Fruit fly (Drosophila melanogaster) whole organism, wandering third instar larva: ENCODE results near the gene Sil1.

Source experiments
- Abd-B ChIP-seq: fragments of >200 bp; optimal IDR thresholded peaks from 2 replicates; lab custom pipeline; 2017; ENCODE audit warnings: missing biosample characterization, missing genetic modification characterization
- CG32264 ChIP-seq: fragments of 200-800 bp; sonication (Bioruptor generic); optimal IDR thresholded peaks from 2 replicates; lab custom pipeline; 2016; ENCODE audit warnings: missing biosample characterization, missing genetic modification characterization
- CG9705 ChIP-seq: fragments of 200-800 bp; sonication (Bioruptor generic); optimal IDR thresholded peaks from 2 replicates; lab custom pipeline; 2018; ENCODE audit warnings: missing biosample characterization, mild to moderate bottlenecking, missing genetic modification characterization
- CrebA ChIP-seq: fragments of 200-800 bp; sonication (Bioruptor generic); optimal IDR thresholded peaks from 2 replicates; lab custom pipeline; 2016; ENCODE audit warnings: missing biosample characterization, mild to moderate bottlenecking, missing genetic modification characterization, borderline replicate concordance
- Dfd ChIP-seq: fragments of >200 bp; optimal IDR thresholded peaks from 2 replicates; lab custom pipeline; 2017; ENCODE audit warnings: missing biosample characterization, missing genetic modification characterization
- Dif ChIP-seq: fragments of 200-275, 200-300 bp; sonication (Bioruptor generic); optimal IDR thresholded peaks from 2 replicates; lab custom pipeline; 2018; ENCODE audit warnings: missing biosample characterization, missing genetic modification characterization; ENCODE audit not compliant: partially characterized antibody
- GATAd ChIP-seq: sonication (Bioruptor generic); optimal IDR thresholded peaks from 2 replicates; lab custom pipeline; 2016; ENCODE audit warnings: missing biosample characterization, missing genetic modification characterization
- HLH106 ChIP-seq: fragments of 200-800 bp; optimal IDR thresholded peaks from 3 replicates; lab custom pipeline; 2019; ENCODE audit warnings: missing biosample characterization, mild to moderate bottlenecking, missing genetic modification characterization, moderate library complexity
- Hnf4 ChIP-seq: fragments of 200-800 bp; sonication (Bioruptor generic); optimal IDR thresholded peaks from 2 replicates; lab custom pipeline; 2016; ENCODE audit warnings: missing biosample characterization, mild to moderate bottlenecking, missing genetic modification characterization
- Hr78 ChIP-seq: fragments of >200 bp; optimal IDR thresholded peaks from 2 replicates; lab custom pipeline; 2017; ENCODE audit warnings: missing biosample characterization, missing genetic modification characterization
- Hr83 ChIP-seq: fragments of 200-300 bp; sonication (Bioruptor generic); optimal IDR thresholded peaks from 2 replicates; lab custom pipeline; 2016; ENCODE audit warnings: missing biosample characterization, mild to moderate bottlenecking, missing genetic modification characterization, moderate library complexity; ENCODE audit not compliant: poor library complexity, severe bottlenecking
- Jra ChIP-seq: sonication (Bioruptor generic); optimal IDR thresholded peaks from 2 replicates; lab custom pipeline; 2016; ENCODE audit warnings: missing biosample characterization, missing genetic modification characterization
- Mio ChIP-seq: sonication (Bioruptor generic); optimal IDR thresholded peaks from 2 replicates; lab custom pipeline; 2016; ENCODE audit warnings: missing biosample characterization, missing genetic modification characterization
- Myc ChIP-seq: fragments of >200 bp; optimal IDR thresholded peaks from 2 replicates; lab custom pipeline; 2017
- N ChIP-seq: fragments of >200 bp; optimal IDR thresholded peaks from 2 replicates; lab custom pipeline; 2018; ENCODE audit warnings: missing biosample characterization, missing external identifiers, missing genetic modification characterization
- OdsH ChIP-seq: fragments of 200-800 bp; sonication (Bioruptor generic); optimal IDR thresholded peaks from 2 replicates; lab custom pipeline; 2016; ENCODE audit warnings: missing biosample characterization, mild to moderate bottlenecking, missing genetic modification characterization
- Rel ChIP-seq, 2 experiments: fragments of 200-800 bp; sonication (Bioruptor generic) in 1 of 2; optimal IDR thresholded peaks; 2 replicates in 1 of 2; 3 replicates in 1 of 2; lab custom pipeline; 2016 to 2019; ENCODE audit warnings: mild to moderate bottlenecking in 2 of 2, missing biosample characterization in 2 of 2, missing genetic modification characterization in 2 of 2, moderate library complexity in 1 of 2
- Sp1 ChIP-seq: fragments of 200-800 bp; sonication (Bioruptor generic); optimal IDR thresholded peaks from 3 replicates; lab custom pipeline; 2019; ENCODE audit warnings: missing biosample characterization, mild to moderate bottlenecking, missing genetic modification characterization, moderate library complexity
- Vsx2 ChIP-seq: fragments of 200-300, 225-300 bp; sonication (Bioruptor generic); optimal IDR thresholded peaks from 2 replicates; lab custom pipeline; 2018; ENCODE audit warnings: missing biosample characterization, missing genetic modification characterization; ENCODE audit not compliant: partially characterized antibody
- br ChIP-seq: fragments of 200-800 bp; sonication (Bioruptor generic); optimal IDR thresholded peaks from 2 replicates; lab custom pipeline; 2016; ENCODE audit warnings: missing biosample characterization, missing genetic modification characterization
- brk ChIP-seq: fragments of 200-800 bp; sonication (Bioruptor generic); optimal IDR thresholded peaks from 2 replicates; lab custom pipeline; 2016; ENCODE audit warnings: missing biosample characterization, mild to moderate bottlenecking, missing genetic modification characterization
- dl ChIP-seq, 2 experiments: fragments of 175-275, 200-275 bp in 1 of 2; fragments of 200-275 bp in 1 of 2; sonication (Bioruptor generic); optimal IDR thresholded peaks; lab custom pipeline; 2018; ENCODE audit warnings: mild to moderate bottlenecking in 2 of 2, missing biosample characterization in 2 of 2, missing genetic modification characterization in 2 of 2, moderate library complexity in 2 of 2; ENCODE audit not compliant: partially characterized antibody in 2 of 2, insufficient read depth in 1 of 2
- dmrt93B ChIP-seq: fragments of 200-800 bp; sonication (Bioruptor generic); optimal IDR thresholded peaks from 2 replicates; lab custom pipeline; 2018; ENCODE audit warnings: missing biosample characterization, mild to moderate bottlenecking, missing genetic modification characterization
- dsf ChIP-seq: sonication (Bioruptor generic); optimal IDR thresholded peaks from 2 replicates; lab custom pipeline; 2016; ENCODE audit warnings: missing biosample characterization, missing genetic modification characterization, borderline replicate concordance
- ey ChIP-seq: fragments of 200-800 bp; sonication (Bioruptor generic); optimal IDR thresholded peaks from 2 replicates; lab custom pipeline; 2016; ENCODE audit warnings: missing biosample characterization, missing genetic modification characterization
- foxo ChIP-seq, 2 experiments: fragments of 200-800 bp; sonication (Bioruptor generic); optimal IDR thresholded peaks; 2 replicates in 1 of 2; 3 replicates in 1 of 2; lab custom pipeline; 2016 to 2017; ENCODE audit warnings: missing biosample characterization in 2 of 2, missing genetic modification characterization in 2 of 2
- fru ChIP-seq: fragments of 200-800 bp; sonication (Bioruptor generic); optimal IDR thresholded peaks from 3 replicates; lab custom pipeline; 2016; ENCODE audit warnings: missing biosample characterization, mild to moderate bottlenecking, missing genetic modification characterization
- h ChIP-seq: fragments of 200-800 bp; sonication (Bioruptor generic); optimal IDR thresholded peaks from 3 replicates; lab custom pipeline; 2016; ENCODE audit warnings: missing biosample characterization, mild to moderate bottlenecking, missing genetic modification characterization
- jim ChIP-seq: fragments of 175-275, 200-325 bp; sonication (Bioruptor generic); optimal IDR thresholded peaks from 2 replicates; lab custom pipeline; 2016; ENCODE audit warnings: missing biosample characterization, mild to moderate bottlenecking, missing genetic modification characterization
- lola ChIP-seq: fragments of >200 bp; optimal IDR thresholded peaks from 2 replicates; lab custom pipeline; 2017; ENCODE audit warnings: missing biosample characterization, missing genetic modification characterization
- pan ChIP-seq: fragments of >200 bp; optimal IDR thresholded peaks from 2 replicates; lab custom pipeline; 2017
- psq ChIP-seq: fragments of 200-800 bp; sonication (Bioruptor generic); optimal IDR thresholded peaks from 3 replicates; lab custom pipeline; 2017; ENCODE audit warnings: missing biosample characterization, mild to moderate bottlenecking, missing genetic modification characterization, moderate library complexity
- rgr ChIP-seq: fragments of 200-800 bp; sonication (Bioruptor generic); optimal IDR thresholded peaks from 3 replicates; lab custom pipeline; 2016; ENCODE audit warnings: missing biosample characterization, mild to moderate bottlenecking, missing genetic modification characterization
- sage ChIP-seq: fragments of 200-800 bp; sonication (Bioruptor generic); optimal IDR thresholded peaks from 2 replicates; lab custom pipeline; 2016; ENCODE audit warnings: missing biosample characterization, mild to moderate bottlenecking, missing genetic modification characterization
- sv ChIP-seq: fragments of 200-800 bp; sonication (Bioruptor generic); optimal IDR thresholded peaks from 3 replicates; lab custom pipeline; 2016; ENCODE audit warnings: missing biosample characterization, missing genetic modification characterization
- tai ChIP-seq: sonication (Bioruptor generic); optimal IDR thresholded peaks from 2 replicates; lab custom pipeline; 2016; ENCODE audit warnings: missing biosample characterization, missing genetic modification characterization
- usp ChIP-seq: fragments of >200 bp; optimal IDR thresholded peaks from 2 replicates; lab custom pipeline; 2017; ENCODE audit warnings: missing biosample characterization, missing genetic modification characterization
- woc ChIP-seq: sonication (Bioruptor generic); optimal IDR thresholded peaks from 2 replicates; lab custom pipeline; 2016; ENCODE audit warnings: missing biosample characterization, mild to moderate bottlenecking, missing genetic modification characterization

Gene Sil1

dm6 chr3R:25207405-25208003 is 27.8 kb downstream of the Sil1 start (continued):
- no peak for TF ChIP-seq Abd-B (GFP tag; lab: Kevin White, UChicago)
- TF ChIP-seq Hr83 (GFP tag; lab: Kevin White, UChicago): no peak
- TF ChIP-seq N (GFP tag; lab: Kevin White, UChicago): no peak
- peak; percentile 20 for TF ChIP-seq tai
- peak; percentile 50 for TF ChIP-seq br (GFP tag; lab: Kevin White, UChicago)
- peak; percentile 78 for TF ChIP-seq rgr (GFP tag; lab: Kevin White, UChicago)
- no peak for TF ChIP-seq dl (GFP tag; optimal IDR thresholded peaks at IDR 0.05; lab: Kevin White, UChicago; ENCODE audit: insufficient read depth in 1 of 2, partially characterized antibody in 2 of 2)
- peak; percentile 65 for TF ChIP-seq psq (GFP tag; lab: Kevin White, UChicago)
- TF ChIP-seq dmrt93B (GFP tag; lab: Kevin White, UChicago): peak; percentile 45

DNA sequence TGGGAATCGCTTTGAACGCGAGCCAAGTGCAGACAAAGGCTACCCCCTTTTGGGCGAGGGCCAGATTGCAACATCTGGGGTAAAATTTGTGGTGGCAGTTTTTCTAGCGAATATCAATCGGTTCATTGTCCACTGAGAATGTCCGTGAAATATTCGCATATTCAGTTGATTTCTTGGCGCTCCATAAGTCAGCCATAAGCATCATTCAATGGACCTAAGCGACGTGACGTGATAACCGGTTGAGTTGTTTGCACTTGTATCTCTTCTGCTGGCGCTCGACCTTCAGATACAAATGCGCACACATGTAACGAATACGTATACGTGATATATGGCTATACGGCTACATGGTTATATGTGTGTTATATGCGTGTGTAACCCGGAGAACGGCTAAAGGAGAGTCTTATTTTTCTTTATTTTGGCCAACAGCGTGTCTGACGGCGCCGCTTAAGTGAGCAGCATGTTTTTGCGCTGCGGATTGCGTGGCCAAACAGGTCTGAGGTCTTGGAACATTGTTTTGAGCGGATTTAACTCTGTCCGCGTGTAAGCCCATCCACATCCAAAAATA is 29.8 kb downstream of the Sil1 start:
- no peak for TF ChIP-seq lola (GFP tag; lab: Kevin White, UChicago)
- no peak for TF ChIP-seq usp (GFP tag; lab: Kevin White, UChicago)
- no peak for TF ChIP-seq Mio (GFP tag; lab: Kevin White, UChicago)
- no peak for TF ChIP-seq CG32264
- TF ChIP-seq Dfd (GFP tag; lab: Kevin White, UChicago): no peak
- no peak for TF ChIP-seq Rel (GFP tag; optimal IDR thresholded peaks at IDR 0.05; lab: Kevin White, UChicago)
- no peak for TF ChIP-seq Rel (tag; optimal IDR thresholded peaks at IDR 0.05; lab: Kevin White, UChicago)
- TF ChIP-seq sv (GFP tag; lab: Kevin White, UChicago): no peak
- TF ChIP-seq Abd-B (GFP tag; lab: Kevin White, UChicago): no peak
- TF ChIP-seq Hr78 (GFP tag; lab: Kevin White, UChicago): no peak
- TF ChIP-seq OdsH (GFP tag; lab: Kevin White, UChicago): no peak
- TF ChIP-seq Hnf4: no peak
- TF ChIP-seq h (GFP tag; lab: Kevin White, UChicago): no peak
- peak; percentile 9 for TF ChIP-seq fru (GFP tag; lab: Kevin White, UChicago)
- no peak for TF ChIP-seq N (GFP tag; lab: Kevin White, UChicago)
- peak; percentile 4 for TF ChIP-seq CrebA (GFP tag; lab: Kevin White, UChicago)
- TF ChIP-seq ey (GFP tag; lab: Kevin White, UChicago): no peak
- peak; percentile 24 for TF ChIP-seq br (GFP tag; lab: Kevin White, UChicago)
- no peak for TF ChIP-seq CG9705 (GFP tag; lab: Kevin White, UChicago)
- TF ChIP-seq Vsx2 (GFP tag; lab: Kevin White, UChicago): no peak
- no peak for TF ChIP-seq tai
- no peak for TF ChIP-seq dsf (GFP tag; lab: Kevin White, UChicago)
- TF ChIP-seq sage: no peak
- no peak for TF ChIP-seq foxo (GFP tag; optimal IDR thresholded peaks at IDR 0.05; lab: Kevin White, UChicago)
- TF ChIP-seq jim (GFP tag; lab: Kevin White, UChicago): no peak
- no peak for TF ChIP-seq psq (GFP tag; lab: Kevin White, UChicago)
- no peak for TF ChIP-seq HLH106 (tag; lab: Kevin White, UChicago)
- no peak for TF ChIP-seq rgr (GFP tag; lab: Kevin White, UChicago)
- no peak for TF ChIP-seq dl (GFP tag; optimal IDR thresholded peaks at IDR 0.05; lab: Kevin White, UChicago; ENCODE audit: insufficient read depth in 1 of 2, partially characterized antibody in 2 of 2)
- no peak for TF ChIP-seq Myc (lab: Kevin White, UChicago)
- no peak for TF ChIP-seq pan (lab: Kevin White, UChicago)
- TF ChIP-seq Dif (GFP tag; lab: Kevin White, UChicago): peak; percentile 2
- peak; percentile 2 for TF ChIP-seq Sp1
- no peak for TF ChIP-seq woc (GFP tag; lab: Kevin White, UChicago)
- TF ChIP-seq dmrt93B (GFP tag; lab: Kevin White, UChicago): no peak
- peak; percentile 2 for TF ChIP-seq brk (GFP tag; lab: Kevin White, UChicago)
- TF ChIP-seq Jra (GFP tag; lab: Kevin White, UChicago): no peak
- TF ChIP-seq Hr83 (GFP tag; lab: Kevin White, UChicago): no peak
- no peak for TF ChIP-seq GATAd (GFP tag; lab: Kevin White, UChicago)
